Fruit fly (Drosophila melanogaster) whole organism, pupa: ENCODE measurements around the gene Ccdc58.
A peak's percentile ranks its signal among the peaks of the same experiment; 100 is the strongest.

ENCODE experiments used
- CG10348 ChIP-seq: fragments of 200-800 bp; sonication (Bioruptor generic); IDR thresholded peaks from 2 replicates; pipeline ENCODE4 v1.3.6; 2022; ENCODE audit warnings: missing biosample characterization, missing genetic modification characterization
- CG12605 ChIP-seq: fragments of 200-800 bp; sonication (Bioruptor generic); IDR thresholded peaks from 2 replicates; pipeline ENCODE4 v1.3.6; 2022; ENCODE audit warnings: missing biosample characterization, missing genetic modification characterization
- CG13204 ChIP-seq: fragments of 200-800 bp; sonication (Bioruptor generic); optimal IDR thresholded peaks from 2 replicates; lab custom pipeline; 2018; ENCODE audit warnings: missing biosample characterization, mild to moderate bottlenecking, missing genetic modification characterization, moderate library complexity
- CG14655 ChIP-seq: fragments of 200-800 bp; sonication (Bioruptor generic); optimal IDR thresholded peaks from 3 replicates; lab custom pipeline; 2017; ENCODE audit warnings: mild to moderate bottlenecking, missing biosample characterization, missing genetic modification reagents, missing genetic modification characterization
- CG15710 ChIP-seq: fragments of 200-800 bp; sonication (Bioruptor generic); optimal IDR thresholded peaks from 2 replicates; lab custom pipeline; 2018; ENCODE audit warnings: missing biosample characterization, mild to moderate bottlenecking, missing genetic modification characterization, moderate library complexity
- CG17806 ChIP-seq: fragments of 200-800 bp; sonication (Bioruptor generic); optimal IDR thresholded peaks from 2 replicates; lab custom pipeline; 2018; ENCODE audit warnings: missing biosample characterization, mild to moderate bottlenecking, missing genetic modification characterization, moderate library complexity
- CG32121 ChIP-seq: fragments of 200-800 bp; sonication (Bioruptor generic); IDR thresholded peaks from 2 replicates; pipeline ENCODE4 v1.3.6; 2022; ENCODE audit warnings: missing biosample characterization, missing genetic modification characterization
- CG34367 ChIP-seq: fragments of 200-800 bp; sonication (Bioruptor generic); optimal IDR thresholded peaks from 2 replicates; lab custom pipeline; 2018; ENCODE audit warnings: missing biosample characterization, mild to moderate bottlenecking, missing genetic modification characterization
- CG4496 ChIP-seq: fragments of 200-800 bp; sonication (Bioruptor generic); IDR thresholded peaks from 3 replicates; pipeline ENCODE4 v1.3.6; 2022; ENCODE audit warnings: missing biosample characterization, missing genetic modification characterization
- CG8159 ChIP-seq: fragments of 200-800 bp; sonication (Bioruptor generic); optimal IDR thresholded peaks from 3 replicates; lab custom pipeline; 2018; ENCODE audit warnings: missing biosample characterization, mild to moderate bottlenecking, missing genetic modification characterization, moderate library complexity
- CG8301 ChIP-seq: fragments of 200-800 bp; sonication (Bioruptor generic); optimal IDR thresholded peaks from 2 replicates; lab custom pipeline; 2018; ENCODE audit warnings: missing biosample characterization, mild to moderate bottlenecking, missing genetic modification characterization
- CG9948 ChIP-seq: fragments of 200-800 bp; sonication (Bioruptor generic); optimal IDR thresholded peaks from 2 replicates; lab custom pipeline; 2018; ENCODE audit warnings: missing biosample characterization, mild to moderate bottlenecking, missing genetic modification characterization, moderate library complexity
- D1 ChIP-seq: fragments of 200-800 bp; sonication (Bioruptor generic); optimal IDR thresholded peaks from 2 replicates; lab custom pipeline; 2018; ENCODE audit warnings: missing biosample characterization, mild to moderate bottlenecking, missing genetic modification characterization, moderate library complexity
- EcR ChIP-seq: fragments of 200-800 bp; sonication (Bioruptor generic); optimal IDR thresholded peaks from 3 replicates; lab custom pipeline; 2019; ENCODE audit warnings: missing biosample characterization, missing genetic modification characterization, mild to moderate bottlenecking, moderate library complexity, missing genetic modification reagents
- Ets98B ChIP-seq: fragments of 200-800 bp; sonication (Bioruptor generic); IDR thresholded peaks from 2 replicates; pipeline ENCODE4 v1.3.6; 2022; ENCODE audit warnings: missing biosample characterization, missing genetic modification characterization
- Pif1A ChIP-seq: fragments of 200-800 bp; sonication (Bioruptor generic); optimal IDR thresholded peaks from 3 replicates; lab custom pipeline; 2016; ENCODE audit warnings: missing biosample characterization, missing genetic modification characterization
- Pif1B ChIP-seq: fragments of 200-800 bp; sonication (Bioruptor generic); optimal IDR thresholded peaks from 3 replicates; lab custom pipeline; 2016; ENCODE audit warnings: missing biosample characterization, missing genetic modification characterization
- Snoo ChIP-seq: fragments of 200-800 bp; sonication (Bioruptor generic); optimal IDR thresholded peaks from 3 replicates; lab custom pipeline; 2017; ENCODE audit warnings: missing biosample characterization, mild to moderate bottlenecking, missing genetic modification characterization, inconsistent platforms
- fd96Ca ChIP-seq: fragments of 200-800 bp; sonication (Bioruptor generic); IDR thresholded peaks from 3 replicates; pipeline ENCODE4 v1.3.6; 2022; ENCODE audit warnings: missing biosample characterization, missing genetic modification characterization
- gl ChIP-seq: fragments of 200-800 bp; sonication (Bioruptor generic); optimal IDR thresholded peaks from 2 replicates; lab custom pipeline; 2018; ENCODE audit warnings: missing biosample characterization, mild to moderate bottlenecking, missing genetic modification characterization
- rn ChIP-seq: fragments of 200-800 bp; sonication (Bioruptor generic); IDR thresholded peaks from 2 replicates; pipeline ENCODE4 v1.3.6; 2022; ENCODE audit warnings: missing biosample characterization, missing genetic modification characterization

Gene Ccdc58

dm6 chr3L:19813075-19813903 is 8.3 kb downstream of the Ccdc58 start, which contains the start of gene Cyp305a1:
Gene Cyp305a1, minus strand, starts transcription at chr3L:19813339.
- TF ChIP-seq CG34367 (tag; lab: Kevin White, UChicago) = no peak
- 0 out of 2 replicates have a peak, but pooled peaks have one; percentile 11 for TF ChIP-seq CG32121 (GFP tag; lab: Robert Waterston, UW)
- TF ChIP-seq, all 21 proteins: peak for 1

DNA sequence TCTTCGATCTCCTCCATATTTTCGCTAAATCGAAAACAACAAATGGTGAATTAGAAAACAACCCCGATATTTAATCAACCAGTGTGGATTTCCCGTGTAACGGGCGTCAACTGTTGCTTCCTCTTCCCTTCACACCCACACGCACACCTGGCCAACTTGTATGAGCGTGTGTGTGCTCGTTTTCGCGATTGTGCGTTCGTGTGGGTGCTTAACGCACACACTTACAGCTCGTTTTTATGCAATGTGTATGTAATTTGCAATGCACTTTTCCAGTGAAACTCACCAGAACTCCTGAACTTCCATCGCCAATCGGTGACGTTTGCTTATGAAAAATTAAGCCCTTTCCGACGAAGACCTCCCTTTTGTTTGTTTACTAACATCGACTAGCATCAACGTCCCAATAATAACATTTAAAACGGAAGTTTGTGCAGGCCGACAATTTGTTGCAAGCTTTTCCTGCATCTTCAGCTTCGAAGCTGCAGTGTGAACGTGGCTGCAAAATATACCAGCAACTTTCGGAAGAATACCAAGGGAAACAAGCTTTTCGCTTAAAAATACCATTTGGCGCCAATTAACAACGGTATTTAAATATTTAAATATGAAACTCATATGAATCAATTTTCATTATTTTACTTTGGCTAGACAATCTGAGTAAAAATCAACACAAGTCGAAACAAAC is 10.6 kb downstream of the Ccdc58 start, which contains the start of gene cyc:
Gene cyc (minus strand): TSS at position 467 of the 679 bp plus-strand sequence.
- TF ChIP-seq CG4496 (peak; percentile 70), Pif1A (GFP tag; lab: Kevin White, UChicago) (no peak), CG34367 (tag; lab: Kevin White, UChicago) (no peak), CG12605 (peak; percentile 64), Snoo (tag; lab: Kevin White, UChicago) (peak; percentile 34), CG15710 (tag; lab: Kevin White, UChicago) (peak; percentile 1), fd96Ca (no peak; the same call in 2 of the 3 replicates), CG32121 (GFP tag; lab: Robert Waterston, UW) (peak; percentile 32; the same call in 1 of the 2 replicates), Ets98B (GFP tag; lab: Robert Waterston, UW) (peak; percentile 64; the same call in 1 of the 2 replicates)
- TF ChIP-seq, all 21 proteins: peak for 6

DNA sequence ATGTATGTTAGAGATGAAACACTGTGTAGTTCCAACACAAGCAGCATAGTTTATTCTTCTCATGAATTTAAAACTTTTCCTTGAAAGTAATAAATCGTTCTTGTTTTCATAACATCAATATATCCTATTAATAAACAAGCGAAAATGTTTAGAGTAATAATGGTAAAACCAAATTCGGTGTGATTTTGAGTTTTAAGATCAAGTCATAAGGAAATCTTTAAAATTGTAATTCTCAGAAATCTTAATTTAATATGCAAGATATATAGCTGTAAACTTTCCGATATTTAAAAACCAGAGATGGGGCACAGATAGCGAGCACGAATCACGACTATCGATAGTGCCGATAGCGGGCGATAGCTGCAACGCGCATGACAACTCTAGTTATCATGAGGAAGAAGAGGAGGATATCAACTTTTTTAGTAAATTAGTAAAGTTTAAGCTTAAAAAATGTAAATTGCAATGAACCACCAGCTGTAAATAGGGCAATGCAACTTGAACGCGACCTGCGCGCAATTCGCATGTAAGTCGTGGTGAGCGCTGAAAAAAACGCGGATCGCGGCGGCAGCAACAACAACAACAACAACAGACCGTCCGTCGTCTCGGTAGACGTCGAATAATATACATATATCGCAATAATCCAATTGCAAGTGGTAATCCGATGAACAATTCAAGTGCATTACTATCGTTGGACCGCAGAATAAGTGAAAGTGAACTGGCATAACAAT is 13.0 kb downstream of the Ccdc58 start, which contains the start of the genes Fibp and Deaf1:
Gene Fibp (minus strand): TSS at position 161 of the 725 bp plus-strand sequence.
Gene Deaf1 (plus strand): TSS at position 368 of the 725 bp plus-strand sequence.
- TF ChIP-seq EcR (GFP tag; lab: Kevin White, UChicago) (no peak), Ets98B (GFP tag; lab: Robert Waterston, UW) (no peak; the same call in 1 of the 2 replicates), rn (GFP tag; lab: Robert Waterston, UW) (0 out of 2 replicates have a peak, but pooled peaks have one; percentile 26), CG8159 (no peak), CG8301 (tag; lab: Kevin White, UChicago) (peak; percentile 51), CG13204 (no peak), CG34367 (tag; lab: Kevin White, UChicago) (peak; percentile 53), CG15710 (tag; lab: Kevin White, UChicago) (peak; percentile 68), CG4496 (peak; percentile 66; the same call in 1 of the 3 replicates), CG12605 (no peak), Pif1B (GFP tag; lab: Kevin White, UChicago) (no peak), CG17806 (tag; lab: Kevin White, UChicago) (peak; percentile 51), CG10348 (no peak), CG32121 (GFP tag; lab: Robert Waterston, UW) (0 out of 2 replicates have a peak, but pooled peaks have one; percentile 37), CG14655 (GFP tag; lab: Kevin White, UChicago) (no peak), fd96Ca (peak; percentile 45; the same call in 1 of the 3 replicates), Snoo (tag; lab: Kevin White, UChicago) (peak; percentile 61), gl (tag; lab: Kevin White, UChicago) (no peak), Pif1A (GFP tag; lab: Kevin White, UChicago) (no peak), CG9948 (tag; lab: Kevin White, UChicago) (peak; percentile 63)

DNA sequence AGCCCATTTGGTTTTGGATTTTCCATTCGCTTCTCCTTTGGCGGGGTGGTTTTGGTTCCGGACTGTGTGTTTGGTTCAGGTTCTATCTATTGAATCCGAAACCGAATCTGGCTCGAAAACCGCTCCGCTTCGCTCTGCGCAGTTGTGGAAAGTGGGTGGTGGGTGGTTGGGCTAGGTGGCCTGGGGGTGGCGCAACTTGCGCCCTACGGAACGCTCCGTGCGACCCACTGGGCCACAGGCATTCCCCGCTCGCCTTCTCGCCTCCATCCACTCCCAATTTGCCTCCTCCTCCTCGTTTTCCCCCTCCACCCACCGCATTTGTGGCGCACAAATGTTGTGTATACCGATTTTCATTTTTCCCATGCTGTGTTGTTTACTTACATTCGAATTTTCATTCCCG is 13.7 kb downstream of the Ccdc58 start:
- TF ChIP-seq CG17806 (tag; lab: Kevin White, UChicago) = no peak
- TF ChIP-seq CG8159 = no peak
- TF ChIP-seq rn (GFP tag; lab: Robert Waterston, UW) = no peak
- TF ChIP-seq CG32121 (GFP tag; lab: Robert Waterston, UW) = no peak
- no peak for TF ChIP-seq Ets98B (GFP tag; lab: Robert Waterston, UW)
- no peak for TF ChIP-seq D1 (tag; lab: Kevin White, UChicago)
- TF ChIP-seq CG9948 (tag; lab: Kevin White, UChicago) = no peak

DNA sequence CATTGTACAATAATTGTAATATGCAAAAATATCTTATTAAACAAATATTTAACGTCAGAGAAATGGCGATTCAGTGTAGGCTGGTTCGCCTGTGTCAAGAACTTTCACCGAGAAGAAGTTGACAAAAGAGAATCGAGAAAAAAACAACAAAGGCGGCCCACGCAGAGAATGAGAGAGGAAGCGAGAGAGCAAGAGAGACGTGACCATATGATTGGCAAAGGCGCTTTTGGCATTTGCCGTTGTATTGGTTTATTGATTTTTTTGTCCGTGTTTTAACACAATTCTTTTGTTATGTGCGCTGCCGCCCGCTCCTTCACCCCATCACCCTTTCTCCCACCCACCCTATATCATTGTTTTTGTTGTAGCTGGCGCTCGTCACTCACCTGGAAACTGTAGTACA is 28.2 kb downstream of the Ccdc58 start:
- TF ChIP-seq Ets98B (GFP tag; lab: Robert Waterston, UW) = no peak; the same call in 1 of the 2 replicates
- 0 out of 3 replicates have a peak, but pooled peaks have one; percentile 34 for TF ChIP-seq CG4496
- TF ChIP-seq CG32121 (GFP tag; lab: Robert Waterston, UW) = no peak
- TF ChIP-seq EcR (GFP tag; lab: Kevin White, UChicago) = peak; percentile 52
- no peak for TF ChIP-seq rn (GFP tag; lab: Robert Waterston, UW)
- TF ChIP-seq gl (tag; lab: Kevin White, UChicago) = peak; percentile 73
- peak; percentile 0 for TF ChIP-seq CG9948 (tag; lab: Kevin White, UChicago)
- peak; percentile 19 for TF ChIP-seq CG15710 (tag; lab: Kevin White, UChicago)
